Worm (Caenorhabditis elegans) whole organism, late embryonic: ENCODE data around the gene deg-1.

Experiments
- ama-1 ChIP-seq: fragments of 150-350 bp; optimal IDR thresholded peaks from 2 replicates; lab custom pipeline; 2014
- ceh-24 ChIP-seq: sonication (generic microtip); optimal IDR thresholded peaks from 2 replicates; lab custom pipeline; 2016; ENCODE audit warnings: mild to moderate bottlenecking, missing genetic modification characterization, missing compliant biosample characterization
- dve-1 ChIP-seq: sonication (generic microtip); optimal IDR thresholded peaks from 2 replicates; lab custom pipeline; 2017; ENCODE audit warnings: antibody characterized with exemption, mild to moderate bottlenecking, missing genetic modification characterization, missing compliant biosample characterization
- elt-2 ChIP-seq: sonication (generic microtip); optimal IDR thresholded peaks from 2 replicates; lab custom pipeline; 2016; ENCODE audit warnings: missing genetic modification reagents, missing genetic modification characterization, missing compliant biosample characterization
- ets-4 ChIP-seq: sonication (generic microtip); optimal IDR thresholded peaks from 2 replicates; lab custom pipeline; 2016; ENCODE audit warnings: missing genetic modification characterization, missing compliant biosample characterization
- fkh-10 ChIP-seq: fragments of 150-350 bp; optimal IDR thresholded peaks from 2 replicates; lab custom pipeline; 2014; ENCODE audit warnings: missing biosample characterization, missing genetic modification reagents, missing genetic modification characterization
- fkh-6 ChIP-seq: sonication (generic microtip); optimal IDR thresholded peaks from 2 replicates; lab custom pipeline; 2016; ENCODE audit warnings: missing genetic modification characterization, missing compliant biosample characterization
- hlh-30 ChIP-seq: sonication (generic microtip); optimal IDR thresholded peaks from 2 replicates; lab custom pipeline; 2017; ENCODE audit warnings: antibody characterized with exemption, missing genetic modification characterization, missing compliant biosample characterization; ENCODE audit not compliant: insufficient read depth
- madf-2 ChIP-seq: sonication (generic microtip); optimal IDR thresholded peaks from 2 replicates; lab custom pipeline; 2017; ENCODE audit warnings: missing genetic modification characterization, missing compliant biosample characterization
- nhr-11 ChIP-seq: fragments of 150-350 bp; optimal IDR thresholded peaks from 2 replicates; lab custom pipeline; 2014; ENCODE audit warnings: missing biosample characterization, missing genetic modification characterization
- nhr-232 ChIP-seq: sonication (generic microtip); optimal IDR thresholded peaks from 2 replicates; lab custom pipeline; 2016; ENCODE audit warnings: missing genetic modification characterization, missing compliant biosample characterization

DNA sequence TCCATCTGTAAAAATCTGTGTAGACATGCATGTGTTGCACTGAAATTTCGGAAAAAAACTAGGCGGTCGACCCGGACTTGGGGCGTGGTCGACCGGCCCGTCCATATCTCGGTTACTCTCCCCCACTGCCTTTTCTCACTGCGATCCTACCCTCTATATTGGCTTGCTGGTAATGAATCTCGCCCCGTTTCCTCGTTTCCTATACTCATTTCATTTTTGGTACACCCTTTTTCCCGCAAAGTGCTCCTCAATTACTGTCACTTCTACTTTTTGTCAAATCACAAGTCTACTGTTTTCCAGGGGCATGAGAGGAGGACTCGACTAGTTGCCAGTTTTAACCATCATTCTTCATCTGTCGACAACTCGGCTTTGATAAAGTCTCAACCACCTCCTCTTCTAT is 33.9 kb upstream of the deg-1 start, which contains the start of gene K09F5.6:
- TF ChIP-seq fkh-6 (tag; lab: Kevin White, UChicago) (no peak), dve-1 (no peak), nhr-11 (tag; lab: Kevin White, UChicago) (no peak), elt-2 (tag; lab: Kevin White, UChicago) (no peak), nhr-232 (no peak), hlh-30 (tag; lab: Kevin White, UChicago) (no peak), ama-1 (lab: Kevin White, UChicago) (no peak), fkh-10 (GFP tag; lab: Kevin White, UChicago) (no peak), ets-4 (no peak), madf-2 (tag; lab: Kevin White, UChicago) (no peak), ceh-24 (no peak)
